Worm (Caenorhabditis elegans): ENCODE results near the gene F38H4.3.

ce11 chrIV:11842121-11842520 lies at the start of gene F38H4.3:
- no peak for TF ChIP-seq ztf-4 (tag; optimal IDR thresholded peaks at IDR 0.05)
- no peak for TF ChIP-seq nhr-23 (tag; optimal IDR thresholded peaks at IDR 0.05)
- TF ChIP-seq ZK546.5 (tag; optimal IDR thresholded peaks at IDR 0.05), result no peak
- TF ChIP-seq unc-62 (GFP tag; optimal IDR thresholded peaks at IDR 0.05), result no peak
- no peak for TF ChIP-seq nhr-11 (tag; optimal IDR thresholded peaks at IDR 0.05)
- TF ChIP-seq lin-13 (GFP tag; optimal IDR thresholded peaks at IDR 0.05), result no peak
- no peak for TF ChIP-seq elt-3 (tag; optimal IDR thresholded peaks at IDR 0.05)
- TF ChIP-seq lsy-2 (tag; optimal IDR thresholded peaks at IDR 0.05), result no peak
- no peak for TF ChIP-seq ztf-11 (tag; optimal IDR thresholded peaks at IDR 0.05)
- no peak for TF ChIP-seq ceh-82 (tag; optimal IDR thresholded peaks at IDR 0.05)
- TF ChIP-seq fos-1 (tag; optimal IDR thresholded peaks at IDR 0.05), result no peak
- no peak for TF ChIP-seq nhr-12 (tag; optimal IDR thresholded peaks at IDR 0.05)
